Worm (Caenorhabditis elegans) whole organism, L4/young adult: ENCODE data around the gene Y50D4C.12.

Source experiments
- W03F9.2 ChIP-seq: fragments of 150-350 bp; optimal IDR thresholded peaks from 2 replicates; lab custom pipeline; 2014; ENCODE audit warnings: missing biosample characterization, missing genetic modification characterization
- dao-5 ChIP-seq: sonication (generic microtip); optimal IDR thresholded peaks from 2 replicates; lab custom pipeline; 2016; ENCODE audit warnings: missing genotype, missing genetic modification characterization, moderate library complexity, missing compliant biosample characterization
- him-1 ChIP-seq: sonication (generic microtip); optimal IDR thresholded peaks from 2 replicates; lab custom pipeline; 2016; ENCODE audit warnings: missing genotype, missing genetic modification reagents, missing genetic modification characterization, missing compliant biosample characterization

DNA sequence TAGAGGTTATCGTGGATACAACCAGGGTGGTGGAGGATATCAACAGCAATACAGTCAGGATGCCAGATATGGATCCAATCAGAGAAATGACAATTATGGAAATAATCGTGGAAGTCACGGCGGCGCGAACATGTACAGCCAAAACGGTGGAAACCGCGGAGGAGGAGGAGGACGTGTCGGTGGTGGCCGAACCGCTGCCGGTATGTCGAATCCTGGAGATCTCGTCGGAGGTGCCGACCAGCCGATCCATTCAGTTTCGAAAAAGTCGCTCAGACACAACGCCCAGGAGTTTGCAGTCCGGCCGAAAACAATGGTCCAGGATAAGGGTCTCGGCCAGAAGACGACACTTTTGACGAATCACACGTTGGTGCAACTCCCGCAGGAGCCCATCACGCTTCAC is 26.7 kb downstream of the Y50D4C.12 start:
- TF ChIP-seq him-1 (tag; lab: Kevin White, UChicago) (no peak), dao-5 (tag; lab: Kevin White, UChicago) (no peak), W03F9.2 (tag; lab: Kevin White, UChicago) (no peak)
